Fruit fly (Drosophila melanogaster) whole organism, wandering third instar larva: ENCODE data around the gene Wdr37.

Experiments used
- Abd-B ChIP-seq: fragments of >200 bp; optimal IDR thresholded peaks from 2 replicates; lab custom pipeline; 2017; ENCODE audit warnings: missing biosample characterization, missing genetic modification characterization
- Hr83 ChIP-seq: fragments of 200-300 bp; sonication (Bioruptor generic); optimal IDR thresholded peaks from 2 replicates; lab custom pipeline; 2016; ENCODE audit warnings: missing biosample characterization, mild to moderate bottlenecking, missing genetic modification characterization, moderate library complexity; ENCODE audit not compliant: poor library complexity, severe bottlenecking
- Myc ChIP-seq: fragments of >200 bp; optimal IDR thresholded peaks from 2 replicates; lab custom pipeline; 2017
- Sp1 ChIP-seq: fragments of 200-800 bp; sonication (Bioruptor generic); optimal IDR thresholded peaks from 3 replicates; lab custom pipeline; 2019; ENCODE audit warnings: missing biosample characterization, mild to moderate bottlenecking, missing genetic modification characterization, moderate library complexity
- brk ChIP-seq: fragments of 200-800 bp; sonication (Bioruptor generic); optimal IDR thresholded peaks from 2 replicates; lab custom pipeline; 2016; ENCODE audit warnings: missing biosample characterization, mild to moderate bottlenecking, missing genetic modification characterization
- jim ChIP-seq: fragments of 175-275, 200-325 bp; sonication (Bioruptor generic); optimal IDR thresholded peaks from 2 replicates; lab custom pipeline; 2016; ENCODE audit warnings: missing biosample characterization, mild to moderate bottlenecking, missing genetic modification characterization
- lola ChIP-seq: fragments of >200 bp; optimal IDR thresholded peaks from 2 replicates; lab custom pipeline; 2017; ENCODE audit warnings: missing biosample characterization, missing genetic modification characterization
- pan ChIP-seq: fragments of >200 bp; optimal IDR thresholded peaks from 2 replicates; lab custom pipeline; 2017
- psq ChIP-seq: fragments of 200-800 bp; sonication (Bioruptor generic); optimal IDR thresholded peaks from 3 replicates; lab custom pipeline; 2017; ENCODE audit warnings: missing biosample characterization, mild to moderate bottlenecking, missing genetic modification characterization, moderate library complexity
- tai ChIP-seq: sonication (Bioruptor generic); optimal IDR thresholded peaks from 2 replicates; lab custom pipeline; 2016; ENCODE audit warnings: missing biosample characterization, missing genetic modification characterization
- woc ChIP-seq: sonication (Bioruptor generic); optimal IDR thresholded peaks from 2 replicates; lab custom pipeline; 2016; ENCODE audit warnings: missing biosample characterization, mild to moderate bottlenecking, missing genetic modification characterization

DNA sequence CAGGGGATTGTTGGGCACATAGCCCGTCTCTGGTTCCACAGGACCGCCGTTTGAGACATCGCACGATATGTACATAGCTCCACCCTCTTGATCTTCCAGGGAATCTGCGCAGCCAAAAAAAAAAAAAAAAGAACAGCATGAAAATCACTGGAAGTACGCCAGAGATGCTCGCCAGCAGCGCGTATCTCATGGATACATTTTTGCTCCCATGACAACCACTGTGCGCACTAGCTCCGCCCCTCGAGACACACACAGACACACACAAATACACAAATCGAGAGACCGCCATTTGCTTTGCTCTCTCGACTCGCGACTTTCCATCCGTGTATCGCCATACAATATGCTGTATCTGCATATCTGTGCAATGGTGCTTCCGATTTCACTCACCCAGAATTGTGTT, 31.2 kb downstream of the Wdr37 start:
- TF ChIP-seq pan (lab: Kevin White, UChicago) (no peak), brk (no peak), woc (GFP tag; lab: Kevin White, UChicago) (peak; percentile 5), Sp1 (GFP tag; lab: Kevin White, UChicago) (no peak), jim (GFP tag; lab: Kevin White, UChicago) (no peak), Hr83 (GFP tag; lab: Kevin White, UChicago) (no peak), tai (GFP tag; lab: Kevin White, UChicago) (no peak), Myc (lab: Kevin White, UChicago) (no peak), lola (no peak), psq (GFP tag; lab: Kevin White, UChicago) (no peak), Abd-B (GFP tag; lab: Kevin White, UChicago) (no peak)
